Fruit fly (Drosophila melanogaster) whole organism, embryonic: ENCODE results near the gene Pcd.

Experiments used
- Asciz ChIP-seq: fragments of 200-800 bp; sonication (Bioruptor generic); optimal IDR thresholded peaks from 2 replicates; lab custom pipeline; 2017; ENCODE audit warnings: missing biosample characterization, mild to moderate bottlenecking, missing genetic modification characterization, missing genetic modification reagents
- Atf-2 ChIP-seq: fragments of 200-800 bp; sonication (Bioruptor generic); optimal IDR thresholded peaks from 2 replicates; lab custom pipeline; 2016; ENCODE audit warnings: missing biosample characterization, missing genetic modification characterization
- C15 ChIP-seq: fragments of 200-800 bp; sonication (Bioruptor generic); IDR thresholded peaks from 3 replicates; pipeline ENCODE4 v1.3.6; 2022; ENCODE audit warnings: missing biosample characterization, missing genetic modification characterization
- CG10209 ChIP-seq: fragments of 200-800 bp; sonication (Bioruptor generic); optimal IDR thresholded peaks from 3 replicates; lab custom pipeline; 2017; ENCODE audit warnings: missing biosample characterization, mild to moderate bottlenecking, missing genetic modification characterization, missing genetic modification reagents
- CG10979 ChIP-seq: fragments of 200-800 bp; sonication (Bioruptor generic); optimal IDR thresholded peaks from 2 replicates; lab custom pipeline; 2018; ENCODE audit warnings: missing biosample characterization, mild to moderate bottlenecking, missing genetic modification characterization, moderate library complexity
- CG11696 ChIP-seq: fragments of 200-800 bp; sonication (Bioruptor generic); IDR thresholded peaks from 2 replicates; pipeline ENCODE4 v1.3.6; 2022; ENCODE audit warnings: missing biosample characterization, missing genetic modification characterization
- CG12071 ChIP-seq: fragments of 200-800 bp; sonication (Bioruptor generic); optimal IDR thresholded peaks from 3 replicates; lab custom pipeline; 2018; ENCODE audit warnings: missing biosample characterization, mild to moderate bottlenecking, missing genetic modification characterization
- CG15479 ChIP-seq: fragments of 200-800 bp; sonication (Bioruptor generic); optimal IDR thresholded peaks from 3 replicates; lab custom pipeline; 2019; ENCODE audit warnings: missing biosample characterization, mild to moderate bottlenecking, missing genetic modification characterization, moderate library complexity
- CG16815 ChIP-seq: fragments of 200-800 bp; sonication (Bioruptor generic); optimal IDR thresholded peaks from 3 replicates; lab custom pipeline; 2017; ENCODE audit warnings: missing biosample characterization, mild to moderate bottlenecking, missing genetic modification characterization
- CG17328 ChIP-seq: fragments of 200-800 bp; sonication (Bioruptor generic); IDR thresholded peaks from 2 replicates; pipeline ENCODE4 v1.3.6; 2022; ENCODE audit warnings: missing biosample characterization, missing genetic modification characterization
- CG18476 ChIP-seq: fragments of 200-800 bp; sonication (Bioruptor generic); optimal IDR thresholded peaks from 2 replicates; lab custom pipeline; 2016; ENCODE audit warnings: missing biosample characterization, mild to moderate bottlenecking, missing genetic modification characterization
- CG2202 ChIP-seq: fragments of 200-800 bp; sonication (Bioruptor generic); optimal IDR thresholded peaks from 2 replicates; lab custom pipeline; 2018; ENCODE audit warnings: missing biosample characterization, mild to moderate bottlenecking, missing genetic modification characterization
- CG2678 ChIP-seq: fragments of 200-800 bp; sonication (Bioruptor generic); optimal IDR thresholded peaks from 3 replicates; lab custom pipeline; 2019; ENCODE audit warnings: missing biosample characterization, mild to moderate bottlenecking, missing genetic modification characterization, moderate library complexity
- CG30431 ChIP-seq: fragments of 200-800 bp; sonication (Bioruptor generic); optimal IDR thresholded peaks from 2 replicates; lab custom pipeline; 2017; ENCODE audit warnings: missing biosample characterization, missing genetic modification characterization
- CG31441 ChIP-seq: fragments of 200-800 bp; sonication (Bioruptor generic); IDR thresholded peaks from 2 replicates; pipeline ENCODE4 v1.3.6; 2022; ENCODE audit warnings: missing biosample characterization, missing genetic modification characterization
- CG34224 ChIP-seq: fragments of 200-800 bp; sonication (Bioruptor generic); IDR thresholded peaks from 3 replicates; pipeline ENCODE4 v1.3.6; 2022; ENCODE audit warnings: missing biosample characterization, missing genetic modification characterization; ENCODE audit not compliant: partially characterized antibody
- CG4282 ChIP-seq: fragments of 200-800 bp; sonication (Bioruptor generic); optimal IDR thresholded peaks from 2 replicates; lab custom pipeline; 2016; ENCODE audit warnings: missing biosample characterization, missing genetic modification characterization
- CG5245 ChIP-seq: fragments of 200-800 bp; sonication (Bioruptor generic); optimal IDR thresholded peaks from 3 replicates; lab custom pipeline; 2016; ENCODE audit warnings: missing biosample characterization, missing genetic modification characterization
- CG6689 ChIP-seq: fragments of 200-800 bp; sonication (Bioruptor generic); IDR thresholded peaks from 2 replicates; pipeline ENCODE4 v1.3.6; 2022; ENCODE audit warnings: missing biosample characterization, missing genetic modification characterization
- CG6854 ChIP-seq: fragments of 200-800 bp; sonication (Bioruptor generic); optimal IDR thresholded peaks from 3 replicates; lab custom pipeline; 2017; ENCODE audit warnings: missing biosample characterization, mild to moderate bottlenecking, missing genetic modification characterization
- CG7357 ChIP-seq: fragments of 200-800 bp; sonication (Bioruptor generic); IDR thresholded peaks from 3 replicates; pipeline ENCODE4 v1.3.6; 2022; ENCODE audit warnings: missing biosample characterization, missing genetic modification characterization
- CG7745 ChIP-seq: fragments of 200-800 bp; sonication (Bioruptor generic); optimal IDR thresholded peaks from 2 replicates; lab custom pipeline; 2018; ENCODE audit warnings: missing biosample characterization, mild to moderate bottlenecking, missing genetic modification characterization, moderate library complexity
- CG9797 ChIP-seq: fragments of 200-800 bp; sonication (Bioruptor generic); optimal IDR thresholded peaks from 3 replicates; lab custom pipeline; 2018; ENCODE audit warnings: missing biosample characterization, mild to moderate bottlenecking, missing genetic modification characterization
- CoRest ChIP-seq: fragments of 200-800 bp; sonication (Bioruptor generic); optimal IDR thresholded peaks from 3 replicates; lab custom pipeline; 2018; ENCODE audit warnings: missing biosample characterization, mild to moderate bottlenecking, missing genetic modification characterization, moderate library complexity
- Dbx ChIP-seq: fragments of 200-800 bp; sonication (Bioruptor generic); IDR thresholded peaks from 3 replicates; pipeline ENCODE4 v1.3.6; 2022; ENCODE audit warnings: missing biosample characterization, missing genetic modification characterization
- Dref ChIP-seq: fragments of 200-800 bp; sonication (Bioruptor generic); IDR thresholded peaks from 2 replicates; pipeline ENCODE4 v1.3.6; 2022; ENCODE audit warnings: missing biosample characterization, missing genetic modification characterization
- Ets97D ChIP-seq: fragments of 200-800 bp; sonication (Bioruptor generic); optimal IDR thresholded peaks from 3 replicates; lab custom pipeline; 2016; ENCODE audit warnings: missing biosample characterization, missing genetic modification characterization
- Lhr ChIP-seq: fragments of 200-800 bp; sonication (Bioruptor generic); optimal IDR thresholded peaks from 3 replicates; lab custom pipeline; 2017; ENCODE audit warnings: mild to moderate bottlenecking, missing biosample characterization, missing genetic modification reagents, missing genetic modification characterization
- MESR4 ChIP-seq: fragments of 200-800 bp; sonication (Bioruptor generic); optimal IDR thresholded peaks from 2 replicates; lab custom pipeline; 2018; ENCODE audit warnings: missing biosample characterization, mild to moderate bottlenecking, missing genetic modification characterization, moderate library complexity
- Mrtf ChIP-seq: fragments of 200-800 bp; sonication (Bioruptor generic); IDR thresholded peaks from 3 replicates; pipeline ENCODE4 v1.3.6; 2022; ENCODE audit warnings: missing biosample characterization, missing genetic modification characterization
- NC2β ChIP-seq: fragments of 200-800 bp; sonication (Bioruptor generic); optimal IDR thresholded peaks from 2 replicates; lab custom pipeline; 2016; ENCODE audit warnings: missing biosample characterization, missing genetic modification characterization
- Scr ChIP-seq: fragments of 200-800 bp; sonication (Bioruptor generic); IDR thresholded peaks from 2 replicates; pipeline ENCODE4 v1.3.6; 2022; ENCODE audit warnings: missing biosample characterization, missing genetic modification characterization; ENCODE audit not compliant: partially characterized antibody
- Sox102F ChIP-seq: fragments of 200-800 bp; sonication (Bioruptor generic); optimal IDR thresholded peaks from 2 replicates; lab custom pipeline; 2018; ENCODE audit warnings: missing biosample characterization, mild to moderate bottlenecking, missing genetic modification characterization, moderate library complexity
- Tbp ChIP-seq: fragments of >200 bp; optimal IDR thresholded peaks from 2 replicates; lab custom pipeline; 2018; ENCODE audit warnings: missing biosample characterization, missing genetic modification characterization
- YL-1 ChIP-seq: fragments of 200-800 bp; sonication (Bioruptor generic); optimal IDR thresholded peaks from 3 replicates; lab custom pipeline; 2017; ENCODE audit warnings: missing biosample characterization, mild to moderate bottlenecking, missing genetic modification characterization
- disco-r ChIP-seq: fragments of 200-800 bp; sonication (Bioruptor generic); optimal IDR thresholded peaks from 2 replicates; lab custom pipeline; 2016; ENCODE audit warnings: missing biosample characterization, missing genetic modification characterization
- dm ChIP-seq: fragments of 200-800 bp; sonication (Bioruptor generic); optimal IDR thresholded peaks from 3 replicates; lab custom pipeline; 2016; ENCODE audit warnings: missing biosample characterization, missing genetic modification characterization
- dmrt11E ChIP-seq: fragments of 200-800 bp; sonication (Bioruptor generic); optimal IDR thresholded peaks from 3 replicates; lab custom pipeline; 2018; ENCODE audit warnings: missing biosample characterization, mild to moderate bottlenecking, missing genetic modification characterization, moderate library complexity
- dpn ChIP-seq, 2 experiments: fragments of 200-800 bp; sonication (Bioruptor generic); optimal IDR thresholded peaks; 3 replicates each; lab custom pipeline; 2016; ENCODE audit warnings: missing biosample characterization in 2 of 2, missing genetic modification characterization in 2 of 2
- en ChIP-seq: fragments of 200-800 bp; sonication (Bioruptor generic); optimal IDR thresholded peaks from 2 replicates; lab custom pipeline; 2016; ENCODE audit warnings: missing biosample characterization, missing genetic modification characterization
- ewg ChIP-seq: fragments of 200-800 bp; sonication (Bioruptor generic); optimal IDR thresholded peaks from 3 replicates; lab custom pipeline; 2017; ENCODE audit warnings: mild to moderate bottlenecking, missing biosample characterization, missing genetic modification reagents, missing genetic modification characterization
- fd96Cb ChIP-seq: fragments of 200-800 bp; sonication (Bioruptor generic); optimal IDR thresholded peaks from 2 replicates; lab custom pipeline; 2018; ENCODE audit warnings: missing biosample characterization, mild to moderate bottlenecking, missing genetic modification characterization, moderate library complexity
- hth ChIP-seq: fragments of >200 bp; optimal IDR thresholded peaks from 2 replicates; lab custom pipeline; 2017; ENCODE audit warnings: inconsistent platforms
- jumu ChIP-seq: fragments of 200-800 bp; sonication (Bioruptor generic); optimal IDR thresholded peaks from 3 replicates; lab custom pipeline; 2016; ENCODE audit warnings: missing biosample characterization, missing genetic modification characterization
- lilli ChIP-seq: fragments of 200-800 bp; sonication (Bioruptor generic); optimal IDR thresholded peaks from 3 replicates; lab custom pipeline; 2016; ENCODE audit warnings: missing biosample characterization, missing genetic modification characterization
- nau ChIP-seq: fragments of 200-800 bp; sonication (Bioruptor generic); optimal IDR thresholded peaks from 3 replicates; lab custom pipeline; 2017; ENCODE audit warnings: missing biosample characterization, mild to moderate bottlenecking, missing genetic modification characterization, missing genetic modification reagents
- p53 ChIP-seq: fragments of 200-800 bp; sonication (Bioruptor generic); optimal IDR thresholded peaks from 2 replicates; lab custom pipeline; 2016; ENCODE audit warnings: missing biosample characterization, missing genetic modification characterization
- pzg ChIP-seq: fragments of 200-800 bp; sonication (Bioruptor generic); optimal IDR thresholded peaks from 3 replicates; lab custom pipeline; 2018; ENCODE audit warnings: missing biosample characterization, mild to moderate bottlenecking, missing genetic modification characterization, moderate library complexity
- slbo ChIP-seq: fragments of 200-800 bp; sonication (Bioruptor generic); IDR thresholded peaks from 2 replicates; pipeline ENCODE4 v1.3.6; 2022; ENCODE audit warnings: missing biosample characterization, missing genetic modification characterization
- sna ChIP-seq: fragments of 200-800 bp; sonication (Bioruptor generic); IDR thresholded peaks from 2 replicates; pipeline ENCODE4 v1.3.6; 2022; ENCODE audit warnings: missing biosample characterization, missing genetic modification characterization; ENCODE audit not compliant: partially characterized antibody
- tup ChIP-seq: fragments of 200-800 bp; sonication (Bioruptor generic); optimal IDR thresholded peaks from 2 replicates; lab custom pipeline; 2016; ENCODE audit warnings: missing biosample characterization, mild to moderate bottlenecking, missing genetic modification characterization, moderate library complexity

Gene Pcd

DNA sequence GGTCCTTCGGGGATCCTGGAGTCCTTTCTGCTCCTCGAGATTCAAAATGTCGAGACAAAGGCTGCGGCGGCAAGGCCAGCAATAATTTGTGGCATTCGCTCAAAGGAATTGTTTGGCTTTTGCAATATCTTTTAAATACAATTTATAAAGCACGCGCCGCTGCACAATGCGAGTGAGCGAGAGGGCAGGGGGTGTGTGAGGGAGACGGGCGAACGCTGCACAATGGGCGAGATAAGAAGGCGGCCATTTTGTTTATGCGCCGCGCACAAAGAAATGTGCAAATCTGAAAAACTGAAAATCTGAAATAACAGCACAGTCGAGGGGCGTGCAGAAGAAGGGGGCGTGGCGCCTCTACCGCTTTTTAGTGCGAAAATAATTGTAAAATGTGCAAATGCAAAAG is 14.6 kb upstream of the Pcd start (continued):
- TF ChIP-seq CG11696 (no peak), CG2202 (tag; lab: Kevin White, UChicago) (no peak), CG12071 (GFP tag; lab: Kevin White, UChicago) (no peak), CG7357 (GFP tag; lab: Robert Waterston, UW) (no peak), CG34224 (no peak), Mrtf (GFP tag; lab: Robert Waterston, UW) (no peak), CG6689 (GFP tag; lab: Robert Waterston, UW) (no peak), C15 (GFP tag; lab: Robert Waterston, UW) (no peak), ewg (GFP tag; lab: Kevin White, UChicago) (peak; percentile 27), CG31441 (GFP tag; lab: Robert Waterston, UW) (no peak)

DNA sequence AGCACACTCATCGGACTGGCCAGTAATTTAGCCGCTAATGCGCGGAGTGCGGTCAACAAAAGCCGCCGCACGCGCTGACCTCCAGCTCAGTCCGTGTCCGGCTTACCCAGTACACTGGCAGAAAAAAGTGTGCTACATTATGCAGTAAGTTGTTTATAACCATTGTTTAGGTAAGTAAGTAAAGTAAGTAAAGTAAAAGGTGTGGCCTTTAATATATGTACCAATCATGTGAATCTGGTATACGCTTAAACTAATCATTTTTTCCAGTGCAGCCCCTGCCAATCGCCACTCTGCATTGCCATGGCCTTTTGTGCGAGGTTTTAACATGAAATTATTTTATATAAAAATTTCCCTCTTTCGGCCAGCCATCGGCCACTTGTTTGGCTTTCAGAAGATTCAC is 11.5 kb upstream of the Pcd start:
- no peak for TF ChIP-seq CG6854 (GFP tag; lab: Kevin White, UChicago)
- no peak for TF ChIP-seq YL-1 (GFP tag; lab: Kevin White, UChicago)
- TF ChIP-seq slbo (GFP tag; lab: Robert Waterston, UW): no peak
- no peak for TF ChIP-seq nau (GFP tag; lab: Kevin White, UChicago)
- TF ChIP-seq hth: no peak
- TF ChIP-seq en (GFP tag; lab: Kevin White, UChicago): no peak
- no peak for TF ChIP-seq p53 (GFP tag; lab: Kevin White, UChicago)
- no peak for TF ChIP-seq Dref (GFP tag; lab: Robert Waterston, UW)
- TF ChIP-seq CG2678 (tag; lab: Kevin White, UChicago): no peak
- peak; percentile 46 for TF ChIP-seq dmrt11E (tag; lab: Kevin White, UChicago)
- TF ChIP-seq CG15479 (GFP tag; lab: Kevin White, UChicago): no peak
- TF ChIP-seq CoRest (tag; lab: Kevin White, UChicago): no peak
- TF ChIP-seq Sox102F (GFP tag; lab: Kevin White, UChicago): no peak
- TF ChIP-seq Ets97D (GFP tag; lab: Kevin White, UChicago): no peak
- no peak for TF ChIP-seq CG16815
- TF ChIP-seq lilli (GFP tag; lab: Kevin White, UChicago): no peak
- TF ChIP-seq CG5245 (GFP tag; lab: Kevin White, UChicago): no peak
- TF ChIP-seq Scr: no peak
- no peak for TF ChIP-seq dm
- TF ChIP-seq pzg (GFP tag; lab: Kevin White, UChicago): no peak
- no peak for TF ChIP-seq NC2β (GFP tag; lab: Kevin White, UChicago)
- no peak for TF ChIP-seq Asciz
- TF ChIP-seq disco-r (GFP tag; lab: Kevin White, UChicago): no peak
- TF ChIP-seq fd96Cb: peak; percentile 3
- TF ChIP-seq CG18476 (GFP tag; lab: Kevin White, UChicago): no peak
- no peak for TF ChIP-seq tup
- no peak for TF ChIP-seq Lhr (GFP tag; lab: Kevin White, UChicago)
- TF ChIP-seq CG10979 (tag; lab: Kevin White, UChicago): peak; percentile 11
- TF ChIP-seq CG4282: no peak
- TF ChIP-seq CG30431: peak; percentile 7
- TF ChIP-seq CG7745 (tag; lab: Kevin White, UChicago): no peak
- no peak for TF ChIP-seq jumu (GFP tag; lab: Kevin White, UChicago)
- TF ChIP-seq MESR4 (GFP tag; lab: Kevin White, UChicago): no peak
- TF ChIP-seq Atf-2 (GFP tag; lab: Kevin White, UChicago): no peak
- TF ChIP-seq CG17328 (GFP tag; lab: Robert Waterston, UW): peak; percentile 59
- no peak for TF ChIP-seq CG10209 (GFP tag; lab: Kevin White, UChicago)
- TF ChIP-seq Tbp (GFP tag; lab: Kevin White, UChicago): no peak
- TF ChIP-seq dpn (GFP tag; optimal IDR thresholded peaks at IDR 0.05; lab: Kevin White, UChicago): no peak
- no peak for TF ChIP-seq CG9797
- no peak for TF ChIP-seq sna (GFP tag; lab: Robert Waterston, UW)
- no peak for TF ChIP-seq Dbx (GFP tag; lab: Robert Waterston, UW)
